Fruit fly (Drosophila melanogaster) whole organism, embryonic: ENCODE data around the gene ab.

ENCODE experiments used
- Antp ChIP-seq: fragments of 200-800 bp; sonication (Bioruptor generic); optimal IDR thresholded peaks from 3 replicates; lab custom pipeline; 2016; ENCODE audit warnings: missing biosample characterization, missing genetic modification characterization
- CG10979 ChIP-seq: fragments of 200-800 bp; sonication (Bioruptor generic); optimal IDR thresholded peaks from 2 replicates; lab custom pipeline; 2018; ENCODE audit warnings: missing biosample characterization, mild to moderate bottlenecking, missing genetic modification characterization, moderate library complexity
- CG11504 ChIP-seq: fragments of 200-800 bp; sonication (Bioruptor generic); optimal IDR thresholded peaks from 3 replicates; lab custom pipeline; 2019; ENCODE audit warnings: missing biosample characterization, mild to moderate bottlenecking, missing genetic modification characterization, moderate library complexity
- CG11560 ChIP-seq: fragments of 200-800 bp; sonication (Bioruptor generic); IDR thresholded peaks from 3 replicates; pipeline ENCODE4 v1.3.6; 2022; ENCODE audit warnings: missing biosample characterization, missing genetic modification characterization
- CG13123 ChIP-seq: fragments of 200-800 bp; sonication (Bioruptor generic); optimal IDR thresholded peaks from 2 replicates; lab custom pipeline; 2016; ENCODE audit warnings: missing biosample characterization, missing genetic modification characterization
- CG14050 ChIP-seq: fragments of 200-800 bp; sonication (Bioruptor generic); IDR thresholded peaks from 3 replicates; pipeline ENCODE4 v1.3.6; 2022; ENCODE audit warnings: missing biosample characterization, missing genetic modification characterization
- CG14441 ChIP-seq: fragments of 200-800 bp; sonication (Bioruptor generic); IDR thresholded peaks from 2 replicates; pipeline ENCODE4 v1.3.6; 2022; ENCODE audit warnings: missing biosample characterization, missing genetic modification characterization
- CG14860 ChIP-seq: fragments of 200-800 bp; sonication (Bioruptor generic); IDR thresholded peaks from 3 replicates; pipeline ENCODE4 v1.3.6; 2022; ENCODE audit warnings: missing biosample characterization, missing genetic modification characterization; ENCODE audit not compliant: partially characterized antibody
- CG15011 ChIP-seq: fragments of 200-800 bp; sonication (Bioruptor generic); optimal IDR thresholded peaks from 3 replicates; lab custom pipeline; 2018; ENCODE audit warnings: missing biosample characterization, mild to moderate bottlenecking, missing genetic modification characterization
- CG15601 ChIP-seq: fragments of 200-800 bp; sonication (Bioruptor generic); optimal IDR thresholded peaks from 3 replicates; lab custom pipeline; 2019; ENCODE audit warnings: missing biosample characterization, mild to moderate bottlenecking, missing genetic modification characterization, moderate library complexity
- CG1603 ChIP-seq: fragments of 200-800 bp; sonication (Bioruptor generic); optimal IDR thresholded peaks from 2 replicates; lab custom pipeline; 2019; ENCODE audit warnings: missing biosample characterization, mild to moderate bottlenecking, missing genetic modification characterization, moderate library complexity
- CG16813 ChIP-seq: fragments of 200-800 bp; sonication (Bioruptor generic); IDR thresholded peaks from 3 replicates; pipeline ENCODE4 v1.3.6; 2022; ENCODE audit warnings: missing biosample characterization, missing genetic modification characterization; ENCODE audit not compliant: partially characterized antibody
- CG17359 ChIP-seq: fragments of 200-800 bp; sonication (Bioruptor generic); optimal IDR thresholded peaks from 3 replicates; lab custom pipeline; 2018; ENCODE audit warnings: missing biosample characterization, mild to moderate bottlenecking, missing genetic modification characterization, moderate library complexity
- CG18764 ChIP-seq: fragments of 200-800 bp; sonication (Bioruptor generic); optimal IDR thresholded peaks from 3 replicates; lab custom pipeline; 2016; ENCODE audit warnings: missing biosample characterization, missing genetic modification characterization
- CG2202 ChIP-seq: fragments of 200-800 bp; sonication (Bioruptor generic); optimal IDR thresholded peaks from 2 replicates; lab custom pipeline; 2018; ENCODE audit warnings: missing biosample characterization, mild to moderate bottlenecking, missing genetic modification characterization
- CG31441 ChIP-seq: fragments of 200-800 bp; sonication (Bioruptor generic); IDR thresholded peaks from 2 replicates; pipeline ENCODE4 v1.3.6; 2022; ENCODE audit warnings: missing biosample characterization, missing genetic modification characterization
- CG5953 ChIP-seq: fragments of 200-800 bp; sonication (Bioruptor generic); IDR thresholded peaks from 2 replicates; pipeline ENCODE4 v1.3.6; 2022; ENCODE audit warnings: missing biosample characterization, missing genetic modification characterization
- CG6683 ChIP-seq: fragments of 200-800 bp; sonication (Bioruptor generic); optimal IDR thresholded peaks from 2 replicates; lab custom pipeline; 2017; ENCODE audit warnings: missing biosample characterization, mild to moderate bottlenecking, missing genetic modification characterization, missing genetic modification reagents
- CG8359 ChIP-seq: fragments of 200-800 bp; sonication (Bioruptor generic); optimal IDR thresholded peaks from 2 replicates; lab custom pipeline; 2017; ENCODE audit warnings: missing biosample characterization, mild to moderate bottlenecking, missing genetic modification characterization, borderline replicate concordance
- Dfd ChIP-seq, 2 experiments: fragments of >200 bp; optimal IDR thresholded peaks; 2 replicates each; lab custom pipeline; 2017; ENCODE audit warnings: missing biosample characterization in 2 of 2, missing genetic modification characterization in 2 of 2
- Elba2 ChIP-seq: fragments of 200-800 bp; sonication (Bioruptor generic); optimal IDR thresholded peaks from 3 replicates; lab custom pipeline; 2016; ENCODE audit warnings: missing biosample characterization, missing genetic modification characterization
- Fer2 ChIP-seq: fragments of 200-800 bp; sonication (Bioruptor generic); optimal IDR thresholded peaks from 2 replicates; lab custom pipeline; 2018; ENCODE audit warnings: missing biosample characterization, mild to moderate bottlenecking, missing genetic modification characterization, moderate library complexity
- GATAe ChIP-seq: fragments of 200-800 bp; sonication (Bioruptor generic); conservative IDR thresholded peaks from 2 replicates; pipeline ENCODE4 v1.3.6; 2022; ENCODE audit warnings: missing biosample characterization, missing genetic modification characterization
- Gsc ChIP-seq: fragments of 200-800 bp; sonication (Bioruptor generic); IDR thresholded peaks from 2 replicates; pipeline ENCODE4 v1.3.6; 2022; ENCODE audit warnings: missing biosample characterization, missing genetic modification characterization
- Hmr ChIP-seq: fragments of 200-800 bp; sonication (Bioruptor generic); optimal IDR thresholded peaks from 3 replicates; lab custom pipeline; 2017; ENCODE audit warnings: mild to moderate bottlenecking, missing biosample characterization, missing genetic modification reagents, missing genetic modification characterization
- Hr3 ChIP-seq: fragments of 200-800 bp; sonication (Bioruptor generic); optimal IDR thresholded peaks from 3 replicates; lab custom pipeline; 2016; ENCODE audit warnings: missing biosample characterization, missing genetic modification characterization
- Hr78 ChIP-seq, 2 experiments: fragments of 200-800 bp in 1 of 2; fragments of >200 bp in 1 of 2; sonication (Bioruptor generic) in 1 of 2; optimal IDR thresholded peaks; 2 replicates each; lab custom pipeline; 2017 to 2019; ENCODE audit warnings: missing biosample characterization in 2 of 2, missing genetic modification characterization in 2 of 2, mild to moderate bottlenecking in 1 of 2, moderate library complexity in 1 of 2
- Sry-δ ChIP-seq: fragments of 200-800 bp; sonication (Bioruptor generic); optimal IDR thresholded peaks from 2 replicates; lab custom pipeline; 2016; ENCODE audit warnings: missing biosample characterization, missing genetic modification characterization
- Tbp ChIP-seq: fragments of >200 bp; optimal IDR thresholded peaks from 2 replicates; lab custom pipeline; 2018; ENCODE audit warnings: missing biosample characterization, missing genetic modification characterization
- Xbp1 ChIP-seq: fragments of 200-800 bp; sonication (Bioruptor generic); optimal IDR thresholded peaks from 3 replicates; lab custom pipeline; 2016; ENCODE audit warnings: missing biosample characterization, mild to moderate bottlenecking, missing genetic modification characterization
- ab ChIP-seq: fragments of 200-800 bp; sonication (Bioruptor generic); optimal IDR thresholded peaks from 2 replicates; lab custom pipeline; 2016; ENCODE audit warnings: missing biosample characterization, missing genetic modification characterization
- al ChIP-seq: fragments of 200-800 bp; sonication (Bioruptor generic); IDR thresholded peaks from 2 replicates; pipeline ENCODE4 v1.3.6; 2022; ENCODE audit warnings: missing biosample characterization, missing genetic modification characterization
- caup ChIP-seq: fragments of 200-800 bp; sonication (Bioruptor generic); optimal IDR thresholded peaks from 3 replicates; lab custom pipeline; 2017; ENCODE audit warnings: missing biosample characterization, mild to moderate bottlenecking, missing genetic modification characterization, moderate library complexity; ENCODE audit not compliant: severe bottlenecking
- emc ChIP-seq: fragments of 200-800 bp; sonication (Bioruptor generic); optimal IDR thresholded peaks from 2 replicates; lab custom pipeline; 2016; ENCODE audit warnings: missing biosample characterization, missing genetic modification characterization
- gce ChIP-seq: fragments of 200-800 bp; sonication (Bioruptor generic); IDR thresholded peaks from 3 replicates; pipeline ENCODE4 v1.3.6; 2022; ENCODE audit warnings: missing biosample characterization, missing genetic modification characterization
- gcm2 ChIP-seq: fragments of 200-800 bp; sonication (Bioruptor generic); optimal IDR thresholded peaks from 2 replicates; lab custom pipeline; 2016; ENCODE audit warnings: missing biosample characterization, missing genetic modification characterization
- ham ChIP-seq: fragments of 200-800 bp; sonication (Bioruptor generic); IDR thresholded peaks from 2 replicates; pipeline ENCODE4 v1.3.6; 2022; ENCODE audit warnings: missing biosample characterization, missing genetic modification characterization
- hb ChIP-seq: fragments of 200-800 bp; sonication (Bioruptor generic); IDR thresholded peaks from 3 replicates; pipeline ENCODE4 v1.3.6; 2022; ENCODE audit warnings: missing biosample characterization, missing genetic modification characterization; ENCODE audit not compliant: partially characterized antibody
- jumu ChIP-seq: fragments of 200-800 bp; sonication (Bioruptor generic); optimal IDR thresholded peaks from 3 replicates; lab custom pipeline; 2016; ENCODE audit warnings: missing biosample characterization, missing genetic modification characterization
- kay ChIP-seq: fragments of 200-800 bp; sonication (Bioruptor generic); optimal IDR thresholded peaks from 2 replicates; lab custom pipeline; 2016; ENCODE audit warnings: missing biosample characterization, missing genetic modification characterization
- ken ChIP-seq: fragments of 200-800 bp; sonication (Bioruptor generic); IDR thresholded peaks from 3 replicates; pipeline ENCODE4 v1.3.6; 2022; ENCODE audit warnings: missing biosample characterization, missing genetic modification characterization
- lbe ChIP-seq: fragments of 200-800 bp; sonication (Bioruptor generic); optimal IDR thresholded peaks from 2 replicates; lab custom pipeline; 2016; ENCODE audit warnings: missing biosample characterization, mild to moderate bottlenecking, missing genetic modification characterization
- prd ChIP-seq, 3 experiments: fragments of >200 bp in 2 of 3; fragments of 200-800 bp in 1 of 3; sonication (Bioruptor generic) in 1 of 3; optimal IDR thresholded peaks in 2 of 3; IDR thresholded peaks in 1 of 3; 2 replicates in 2 of 3; 3 replicates in 1 of 3; pipeline versions ENCODE4 v1.3.6 to Lab custom; 2017 to 2022; ENCODE audit warnings: missing biosample characterization in 1 of 3, missing genetic modification characterization in 1 of 3
- sd ChIP-seq: fragments of 200-800 bp; sonication (Bioruptor generic); optimal IDR thresholded peaks from 3 replicates; lab custom pipeline; 2018; ENCODE audit warnings: missing biosample characterization, mild to moderate bottlenecking, missing genetic modification characterization, moderate library complexity
- sens ChIP-seq: fragments of 200-800 bp; sonication (Bioruptor generic); peaks from one replicate; lab custom pipeline; 2016; ENCODE audit warnings: missing biosample characterization, missing genetic modification characterization
- sob ChIP-seq: fragments of 200-800 bp; sonication (Bioruptor generic); IDR thresholded peaks from 2 replicates; pipeline ENCODE4 v1.3.6; 2022; ENCODE audit warnings: missing biosample characterization, missing genetic modification characterization
- sr ChIP-seq: fragments of 200-800 bp; sonication (Bioruptor generic); IDR thresholded peaks from 3 replicates; pipeline ENCODE4 v1.3.6; 2022; ENCODE audit warnings: missing biosample characterization, missing genetic modification characterization
- tgo ChIP-seq: fragments of 200-800 bp; sonication (Bioruptor generic); IDR thresholded peaks from 3 replicates; pipeline ENCODE4 v1.3.6; 2022; ENCODE audit warnings: missing biosample characterization, missing genetic modification characterization
- tin ChIP-seq: fragments of 200-800 bp; sonication (Bioruptor generic); optimal IDR thresholded peaks from 3 replicates; lab custom pipeline; 2016; ENCODE audit warnings: missing biosample characterization, missing genetic modification characterization
- usp ChIP-seq: fragments of >200 bp; optimal IDR thresholded peaks from 2 replicates; lab custom pipeline; 2017; ENCODE audit warnings: missing biosample characterization, missing genetic modification characterization
- vfl ChIP-seq: fragments of 200-800 bp; sonication (Bioruptor generic); optimal IDR thresholded peaks from 2 replicates; lab custom pipeline; 2016; ENCODE audit warnings: missing biosample characterization, missing genetic modification characterization

Gene ab

dm6 chr2L:11199068-11199467, 11.4 kb upstream of the ab start (continued):
- no peak for TF ChIP-seq tin (GFP tag; lab: Kevin White, UChicago)
- TF ChIP-seq prd (optimal IDR thresholded peaks at IDR 0.05; lab: Kevin White, UChicago) = no peak
- TF ChIP-seq prd (GFP tag; IDR thresholded peaks at IDR 0.05; lab: Robert Waterston, UW) = peak; percentile 58; the same call in 2 of the 3 replicates
- no peak for TF ChIP-seq kay (GFP tag; lab: Kevin White, UChicago)
- TF ChIP-seq CG2202 (tag; lab: Kevin White, UChicago) = no peak
- no peak for TF ChIP-seq emc (GFP tag; lab: Kevin White, UChicago)
- no peak for TF ChIP-seq Gsc (GFP tag; lab: Robert Waterston, UW)
- no peak for TF ChIP-seq Tbp
- TF ChIP-seq CG15011 (GFP tag; lab: Kevin White, UChicago) = no peak
- TF ChIP-seq Dfd (GFP tag; optimal IDR thresholded peaks at IDR 0.05; lab: Kevin White, UChicago) = no peak
- TF ChIP-seq tgo (GFP tag; lab: Robert Waterston, UW) = no peak
- peak; percentile 2 for TF ChIP-seq caup
- no peak for TF ChIP-seq CG11560 (tag; lab: Robert Waterston, UW)
- peak; percentile 76 for TF ChIP-seq sob (GFP tag; lab: Robert Waterston, UW)
- TF ChIP-seq Xbp1 (GFP tag; lab: Kevin White, UChicago) = peak; percentile 46
- TF ChIP-seq jumu (GFP tag; lab: Kevin White, UChicago) = no peak
- TF ChIP-seq al (GFP tag; lab: Robert Waterston, UW) = peak; percentile 56; the same call in 1 of the 2 replicates
- no peak for TF ChIP-seq GATAe (GFP tag; lab: Robert Waterston, UW)
- TF ChIP-seq Antp (GFP tag; lab: Kevin White, UChicago) = no peak
- no peak for TF ChIP-seq ab (GFP tag; lab: Kevin White, UChicago)
- no peak for TF ChIP-seq sr
- TF ChIP-seq Hr78 (GFP tag; optimal IDR thresholded peaks at IDR 0.05; lab: Kevin White, UChicago) = no peak
- no peak for TF ChIP-seq CG15601
- no peak for TF ChIP-seq sens (GFP tag; lab: Kevin White, UChicago)
- TF ChIP-seq ken (GFP tag; lab: Robert Waterston, UW) = no peak
- TF ChIP-seq CG31441 = 0 out of 2 replicates have a peak, but pooled peaks have one; percentile 22
- TF ChIP-seq Hr3 (GFP tag; lab: Kevin White, UChicago) = peak; percentile 8
- no peak for TF ChIP-seq CG14050 (GFP tag; lab: Robert Waterston, UW)
- TF ChIP-seq sd (tag; lab: Kevin White, UChicago) = peak; percentile 56
- TF ChIP-seq CG10979 = no peak
- TF ChIP-seq CG18764 = no peak
- no peak for TF ChIP-seq hb
- peak; percentile 59 for TF ChIP-seq vfl (GFP tag; lab: Kevin White, UChicago)
- TF ChIP-seq CG6683 (GFP tag; lab: Kevin White, UChicago) = no peak
- no peak for TF ChIP-seq gce
- no peak for TF ChIP-seq CG8359 (GFP tag; lab: Kevin White, UChicago)
- TF ChIP-seq CG13123 (GFP tag; lab: Kevin White, UChicago) = no peak
- peak; percentile 38 for TF ChIP-seq CG17359 (tag; lab: Kevin White, UChicago)
- no peak for TF ChIP-seq CG5953 (GFP tag; lab: Robert Waterston, UW)
- TF ChIP-seq CG16813 (GFP tag; lab: Robert Waterston, UW) = no peak
- peak; percentile 75 for TF ChIP-seq Hmr (GFP tag; lab: Kevin White, UChicago)
- no peak for TF ChIP-seq usp (GFP tag; lab: Kevin White, UChicago)
- TF ChIP-seq Sry-δ (GFP tag; lab: Kevin White, UChicago) = no peak
- TF ChIP-seq ham (GFP tag; lab: Robert Waterston, UW) = no peak
- TF ChIP-seq CG14441 (GFP tag; lab: Robert Waterston, UW) = peak; percentile 65
- no peak for TF ChIP-seq Elba2 (GFP tag; lab: Kevin White, UChicago)
- peak; percentile 12 for TF ChIP-seq gcm2 (GFP tag; lab: Kevin White, UChicago)
- TF ChIP-seq Fer2 = no peak
- no peak for TF ChIP-seq CG14860
- no peak for TF ChIP-seq lbe (GFP tag; lab: Kevin White, UChicago)
- TF ChIP-seq CG11504 = peak; percentile 24
- peak; percentile 21 for TF ChIP-seq CG1603 (tag; lab: Kevin White, UChicago)
